Worm (Caenorhabditis elegans): ENCODE measurements around the gene damt-1.

ce11 chrII:5698254-5698653 is 21.7 kb upstream of the damt-1 start:
- no peak for TF ChIP-seq ama-1 (optimal IDR thresholded peaks at IDR 0.05)
- no peak for TF ChIP-seq efl-3 (GFP tag; optimal IDR thresholded peaks at IDR 0.05)
- TF ChIP-seq ceh-82 (tag; optimal IDR thresholded peaks at IDR 0.05) = no peak
- TF ChIP-seq nhr-12 (tag; optimal IDR thresholded peaks at IDR 0.05) = no peak
